Fruit fly (Drosophila melanogaster) whole organism, embryonic: ENCODE measurements around the gene Idgf3.
A peak's percentile ranks its signal among the peaks of the same experiment; 100 is the strongest.

Source experiments
- BEAF-32 ChIP-seq: fragments of 200-800 bp; sonication (Bioruptor generic); optimal IDR thresholded peaks from 3 replicates; lab custom pipeline; 2017; ENCODE audit warnings: missing biosample characterization, missing genetic modification characterization, mild to moderate bottlenecking, moderate library complexity, missing genetic modification reagents
- CG10321 ChIP-seq: fragments of 200-800 bp; sonication (Bioruptor generic); IDR thresholded peaks from 2 replicates; pipeline ENCODE4 v1.3.6; 2022; ENCODE audit warnings: missing biosample characterization, missing genetic modification characterization
- CG10543 ChIP-seq: fragments of 200-800 bp; sonication (Bioruptor generic); optimal IDR thresholded peaks from 3 replicates; lab custom pipeline; 2017; ENCODE audit warnings: missing biosample characterization, mild to moderate bottlenecking, missing genetic modification characterization, moderate library complexity
- CG10959 ChIP-seq: fragments of 200-800 bp; sonication (Bioruptor generic); IDR thresholded peaks from 2 replicates; pipeline ENCODE4 v1.3.6; 2022; ENCODE audit warnings: missing biosample characterization, missing genetic modification characterization
- CG11085 ChIP-seq: fragments of 200-800 bp; sonication (Bioruptor generic); IDR thresholded peaks from 2 replicates; pipeline ENCODE4 v1.3.6; 2022; ENCODE audit warnings: missing biosample characterization, missing genetic modification characterization
- CG1233 ChIP-seq: fragments of 200-800 bp; sonication (Bioruptor generic); optimal IDR thresholded peaks from 4 replicates; lab custom pipeline; 2018; ENCODE audit warnings: missing biosample characterization, mild to moderate bottlenecking, missing genetic modification characterization
- CG1647 ChIP-seq: fragments of 200-800 bp; sonication (Bioruptor generic); optimal IDR thresholded peaks from 3 replicates; lab custom pipeline; 2016; ENCODE audit warnings: missing biosample characterization, missing genetic modification characterization
- CG16815 ChIP-seq: fragments of 200-800 bp; sonication (Bioruptor generic); optimal IDR thresholded peaks from 3 replicates; lab custom pipeline; 2017; ENCODE audit warnings: missing biosample characterization, mild to moderate bottlenecking, missing genetic modification characterization
- CG6175 ChIP-seq: fragments of 200-800 bp; sonication (Bioruptor generic); IDR thresholded peaks from 3 replicates; pipeline ENCODE4 v1.3.6; 2022; ENCODE audit warnings: missing biosample characterization, missing genetic modification characterization
- CG6654 ChIP-seq: fragments of 200-800 bp; sonication (Bioruptor generic); optimal IDR thresholded peaks from 2 replicates; lab custom pipeline; 2017; ENCODE audit warnings: missing biosample characterization, mild to moderate bottlenecking, missing genetic modification characterization
- CG6765 ChIP-seq: fragments of 200-800 bp; sonication (Bioruptor generic); optimal IDR thresholded peaks from 3 replicates; lab custom pipeline; 2017; ENCODE audit warnings: missing biosample characterization, mild to moderate bottlenecking, missing genetic modification characterization
- CTCF ChIP-seq: fragments of 200-800 bp; sonication (Bioruptor generic); optimal IDR thresholded peaks from 2 replicates; lab custom pipeline; 2017; ENCODE audit warnings: missing biosample characterization, mild to moderate bottlenecking, missing genetic modification characterization, moderate library complexity
- Dip3 ChIP-seq: fragments of 200-800 bp; sonication (Bioruptor generic); optimal IDR thresholded peaks from 3 replicates; lab custom pipeline; 2016; ENCODE audit warnings: missing biosample characterization, missing genetic modification characterization
- Drgx ChIP-seq: fragments of 200-800 bp; sonication (Bioruptor generic); IDR thresholded peaks from 2 replicates; pipeline ENCODE4 v1.3.6; 2022; ENCODE audit warnings: missing biosample characterization, missing genetic modification characterization
- Ets65A ChIP-seq: fragments of 200-800 bp; sonication (Bioruptor generic); peaks from one replicate; lab custom pipeline; 2016; ENCODE audit warnings: missing biosample characterization, missing genetic modification characterization
- Gug ChIP-seq: fragments of 200-800 bp; sonication (Bioruptor generic); IDR thresholded peaks from 4 replicates; pipeline ENCODE4 v1.3.6; 2022; ENCODE audit warnings: missing biosample characterization, missing genetic modification characterization
- HmgZ ChIP-seq: fragments of 200-800 bp; sonication (Bioruptor generic); optimal IDR thresholded peaks from 2 replicates; lab custom pipeline; 2018; ENCODE audit warnings: missing biosample characterization, mild to moderate bottlenecking, missing genetic modification characterization
- Jarid2 ChIP-seq: fragments of 200-800 bp; sonication (Bioruptor generic); optimal IDR thresholded peaks from 3 replicates; lab custom pipeline; 2017; ENCODE audit warnings: mild to moderate bottlenecking, missing biosample characterization, missing genetic modification reagents, missing genetic modification characterization
- MTF-1 ChIP-seq: fragments of 200-800 bp; sonication (Bioruptor generic); optimal IDR thresholded peaks from 2 replicates; lab custom pipeline; 2018; ENCODE audit warnings: missing biosample characterization, mild to moderate bottlenecking, missing genetic modification characterization, borderline replicate concordance
- Med ChIP-seq: fragments of 200-800 bp; sonication (Bioruptor generic); peaks from one replicate; lab custom pipeline; 2016; ENCODE audit warnings: missing biosample characterization, missing genetic modification characterization, mild to moderate bottlenecking, inconsistent platforms, moderate library complexity
- Mes4 ChIP-seq: fragments of 200-800 bp; sonication (Bioruptor generic); optimal IDR thresholded peaks from 2 replicates; lab custom pipeline; 2016; ENCODE audit warnings: missing biosample characterization, missing genetic modification characterization
- Nf-YB ChIP-seq: fragments of 200-800 bp; sonication (Bioruptor generic); optimal IDR thresholded peaks from 3 replicates; lab custom pipeline; 2019; ENCODE audit warnings: missing biosample characterization, mild to moderate bottlenecking, missing genetic modification characterization, moderate library complexity
- Side ChIP-seq: fragments of 200-800 bp; sonication (Bioruptor generic); optimal IDR thresholded peaks from 2 replicates; lab custom pipeline; 2016; ENCODE audit warnings: missing biosample characterization, missing genetic modification characterization
- Sin3A ChIP-seq: fragments of >200 bp; optimal IDR thresholded peaks from 2 replicates; lab custom pipeline; 2018
- Stat92E ChIP-seq, 3 experiments: fragments of >200 bp in 2 of 3; fragments of 200-800 bp in 1 of 3; sonication (Bioruptor generic) in 1 of 3; optimal IDR thresholded peaks; 2 replicates each; lab custom pipeline; 2017 to 2019; ENCODE audit warnings: missing biosample characterization in 3 of 3, missing genetic modification characterization in 3 of 3, mild to moderate bottlenecking in 1 of 3, moderate library complexity in 1 of 3
- Trl ChIP-seq, 3 experiments: fragments of >200 bp in 2 of 3; fragments of 200-800 bp in 1 of 3; sonication (Bioruptor generic) in 1 of 3; optimal IDR thresholded peaks; 2 replicates in 1 of 3; 3 replicates in 2 of 3; lab custom pipeline; 2016 to 2017; ENCODE audit warnings: missing biosample characterization in 1 of 3, missing genetic modification characterization in 1 of 3
- ara ChIP-seq: fragments of 200-800 bp; sonication (Bioruptor generic); IDR thresholded peaks from 2 replicates; pipeline ENCODE4 v1.3.6; 2022; ENCODE audit warnings: missing biosample characterization, missing genetic modification characterization
- bsh ChIP-seq, 2 experiments: fragments of 200-800 bp; sonication (Bioruptor generic); optimal IDR thresholded peaks; 2 replicates each; lab custom pipeline; 2017 to 2018; ENCODE audit warnings: mild to moderate bottlenecking in 2 of 2, missing biosample characterization in 2 of 2, missing genetic modification characterization in 2 of 2, moderate library complexity in 1 of 2
- cad ChIP-seq: fragments of >200 bp; optimal IDR thresholded peaks from 2 replicates; lab custom pipeline; 2017; ENCODE audit warnings: missing biosample characterization, missing genetic modification characterization
- cg ChIP-seq: fragments of 200-800 bp; sonication (Bioruptor generic); optimal IDR thresholded peaks from 3 replicates; lab custom pipeline; 2019; ENCODE audit warnings: missing biosample characterization, mild to moderate bottlenecking, missing genetic modification characterization, moderate library complexity
- crol ChIP-seq: fragments of 200-800 bp; sonication (Bioruptor generic); IDR thresholded peaks from 2 replicates; pipeline ENCODE4 v1.3.6; 2022; ENCODE audit warnings: missing biosample characterization, missing genetic modification characterization
- fd102C ChIP-seq: fragments of 200-800 bp; sonication (Bioruptor generic); optimal IDR thresholded peaks from 2 replicates; lab custom pipeline; 2018; ENCODE audit warnings: missing biosample characterization, mild to moderate bottlenecking, missing genetic modification characterization, moderate library complexity
- ftz-f1 ChIP-seq: fragments of 200-800 bp; sonication (Bioruptor generic); optimal IDR thresholded peaks from 2 replicates; lab custom pipeline; 2016; ENCODE audit warnings: missing biosample characterization, missing genetic modification characterization
- gsb ChIP-seq: fragments of 200-800 bp; sonication (Bioruptor generic); IDR thresholded peaks from 2 replicates; pipeline ENCODE4 v1.3.6; 2022; ENCODE audit warnings: missing biosample characterization, missing genetic modification characterization
- ken ChIP-seq: fragments of 200-800 bp; sonication (Bioruptor generic); IDR thresholded peaks from 3 replicates; pipeline ENCODE4 v1.3.6; 2022; ENCODE audit warnings: missing biosample characterization, missing genetic modification characterization
- lmd ChIP-seq: fragments of 200-800 bp; sonication (Bioruptor generic); IDR thresholded peaks from 2 replicates; pipeline ENCODE4 v1.3.6; 2022; ENCODE audit warnings: missing biosample characterization, missing genetic modification characterization
- lola ChIP-seq, 3 experiments: fragments of >200 bp in 2 of 3; fragments of 200-800 bp in 1 of 3; sonication (Bioruptor generic) in 1 of 3; optimal IDR thresholded peaks; 2 replicates each; lab custom pipeline; 2017 to 2019; ENCODE audit warnings: missing biosample characterization in 3 of 3, missing genetic modification characterization in 3 of 3, mild to moderate bottlenecking in 1 of 3, moderate library complexity in 1 of 3
- mirr ChIP-seq: fragments of 200-800 bp; sonication (Bioruptor generic); optimal IDR thresholded peaks from 3 replicates; lab custom pipeline; 2018; ENCODE audit warnings: missing biosample characterization, mild to moderate bottlenecking, missing genetic modification characterization
- nmo ChIP-seq: fragments of 200-800 bp; sonication (Bioruptor generic); optimal IDR thresholded peaks from 2 replicates; lab custom pipeline; 2018; ENCODE audit warnings: missing biosample characterization, mild to moderate bottlenecking, missing genetic modification characterization, moderate library complexity
- odd ChIP-seq: fragments of 200-800 bp; sonication (Bioruptor generic); optimal IDR thresholded peaks from 2 replicates; lab custom pipeline; 2017; ENCODE audit warnings: missing biosample characterization, mild to moderate bottlenecking, missing genetic modification characterization
- p53 ChIP-seq: fragments of 200-800 bp; sonication (Bioruptor generic); optimal IDR thresholded peaks from 2 replicates; lab custom pipeline; 2016; ENCODE audit warnings: missing biosample characterization, missing genetic modification characterization
- pnt ChIP-seq: fragments of 200-800 bp; sonication (Bioruptor generic); optimal IDR thresholded peaks from 3 replicates; lab custom pipeline; 2016; ENCODE audit warnings: missing biosample characterization, missing genetic modification characterization
- row ChIP-seq: fragments of 200-800 bp; sonication (Bioruptor generic); IDR thresholded peaks from 3 replicates; pipeline ENCODE4 v1.3.6; 2022; ENCODE audit warnings: missing biosample characterization, missing genetic modification characterization
- sens ChIP-seq: fragments of 200-800 bp; sonication (Bioruptor generic); peaks from one replicate; lab custom pipeline; 2016; ENCODE audit warnings: missing biosample characterization, missing genetic modification characterization
- slbo ChIP-seq: fragments of 200-800 bp; sonication (Bioruptor generic); IDR thresholded peaks from 2 replicates; pipeline ENCODE4 v1.3.6; 2022; ENCODE audit warnings: missing biosample characterization, missing genetic modification characterization
- sob ChIP-seq: fragments of 200-800 bp; sonication (Bioruptor generic); IDR thresholded peaks from 2 replicates; pipeline ENCODE4 v1.3.6; 2022; ENCODE audit warnings: missing biosample characterization, missing genetic modification characterization
- ttk ChIP-seq: fragments of 200-800 bp; sonication (Bioruptor generic); IDR thresholded peaks from 2 replicates; pipeline ENCODE4 v2.1.2; 2022; ENCODE audit warnings: missing biosample characterization, missing genetic modification characterization

Gene Idgf3

DNA sequence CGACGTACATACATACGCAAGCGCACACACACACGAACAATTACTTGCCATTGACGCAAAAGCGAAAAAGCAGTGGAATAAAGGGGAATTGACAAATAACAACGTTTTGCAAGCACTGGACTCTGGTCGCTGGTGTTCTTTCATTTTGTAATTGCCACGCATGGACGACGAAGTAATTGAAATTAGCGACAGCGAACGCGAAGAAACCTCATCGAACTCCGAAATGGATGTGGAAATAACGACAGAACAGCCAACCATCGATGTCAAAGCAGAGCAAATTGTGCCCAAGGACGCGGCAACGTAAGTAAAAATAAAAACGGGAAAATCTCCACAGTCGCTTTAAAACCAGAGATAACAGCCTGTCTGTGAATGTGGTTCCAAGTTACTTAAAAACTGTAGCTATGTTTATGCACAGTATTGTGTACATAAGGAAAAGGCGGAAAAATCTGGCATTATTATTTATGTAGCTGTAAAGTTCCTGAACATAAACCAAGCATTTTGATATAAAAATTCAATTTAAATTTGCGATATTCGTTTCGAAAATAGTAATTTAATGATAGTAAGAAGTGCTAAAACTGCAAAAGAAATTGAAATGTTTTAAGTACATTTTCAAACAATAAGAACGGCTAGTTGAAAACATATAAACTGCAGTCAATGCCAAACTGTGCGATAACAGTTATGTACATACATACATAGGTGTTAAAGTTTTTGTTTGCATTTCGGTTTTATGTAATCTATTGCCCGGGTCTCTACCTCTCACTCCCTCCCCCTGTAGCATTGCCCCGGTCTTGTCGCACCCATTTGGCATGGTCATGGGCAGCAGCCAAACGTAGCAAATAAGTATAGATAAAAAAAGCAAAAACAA lies 41.3 kb downstream of the Idgf3 start:
- TF ChIP-seq ftz-f1 (peak; percentile 22), crol (GFP tag; lab: Robert Waterston, UW) (peak; percentile 81), lola (GFP tag; optimal IDR thresholded peaks at IDR 0.05; lab: Kevin White, UChicago) (peak in 1 of 3 experiments; percentile 32), CG10543 (GFP tag; lab: Kevin White, UChicago) (peak; percentile 19), Stat92E (GFP tag; optimal IDR thresholded peaks at IDR 0.05; lab: Kevin White, UChicago) (peak in 1 of 3 experiments; percentile 17), pnt (no peak), bsh (GFP tag; optimal IDR thresholded peaks at IDR 0.05; lab: Kevin White, UChicago) (peak in 1 of 2 experiments; percentile 3), cg (GFP tag; lab: Kevin White, UChicago) (peak; percentile 52), CTCF (GFP tag; lab: Kevin White, UChicago) (no peak), CG6654 (GFP tag; lab: Kevin White, UChicago) (peak; percentile 98), HmgZ (tag; lab: Kevin White, UChicago) (no peak), mirr (GFP tag; lab: Kevin White, UChicago) (peak; percentile 8), cad (GFP tag; lab: Kevin White, UChicago) (peak; percentile 81), sens (GFP tag; lab: Kevin White, UChicago) (no peak), CG16815 (GFP tag; lab: Kevin White, UChicago) (no peak), Jarid2 (GFP tag; lab: Kevin White, UChicago) (peak; percentile 20)

DNA sequence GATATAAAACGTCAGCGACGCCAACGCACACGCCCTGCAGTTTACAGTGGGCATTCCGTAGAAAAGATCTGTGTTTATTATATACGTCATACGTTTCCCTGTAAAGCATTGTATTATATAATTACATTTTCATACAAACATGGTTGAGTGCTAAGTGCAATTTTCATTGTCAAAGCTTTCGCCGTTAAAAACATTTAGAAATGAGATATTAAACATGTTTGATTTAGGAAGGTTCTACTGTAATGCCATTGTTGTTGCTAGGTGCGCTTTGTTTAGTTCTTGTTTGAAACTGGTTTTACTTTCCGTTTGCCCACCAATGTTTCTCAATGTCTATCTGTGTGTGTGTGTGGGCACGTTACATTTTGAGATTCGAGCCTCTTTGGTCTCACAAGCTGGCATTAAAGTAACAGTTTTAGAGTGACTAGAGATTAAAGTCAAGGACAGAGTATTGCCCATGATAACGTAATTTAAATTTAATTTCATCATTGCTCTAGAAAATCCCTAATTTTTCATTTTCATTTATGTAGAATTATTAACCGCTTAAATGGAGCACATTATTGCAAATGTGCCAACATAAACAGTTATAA lies 42.0 kb downstream of the Idgf3 start:
- peak; percentile 53 for TF ChIP-seq CG6765 (GFP tag; lab: Kevin White, UChicago)
- peak; percentile 75 for TF ChIP-seq Mes4
- no peak for TF ChIP-seq Sin3A
- TF ChIP-seq CG1647 (GFP tag; lab: Kevin White, UChicago), result no peak
- peak; percentile 74; the same call in 2 of the 3 replicates for TF ChIP-seq ken (GFP tag; lab: Robert Waterston, UW)
- TF ChIP-seq ara (GFP tag; lab: Robert Waterston, UW), result peak; percentile 83
- peak; percentile 91 for TF ChIP-seq Med (GFP tag; lab: Kevin White, UChicago)
- peak; percentile 64 for TF ChIP-seq CG10959 (GFP tag; lab: Robert Waterston, UW)
- peak; percentile 69 for TF ChIP-seq CG16815 (GFP tag; lab: Kevin White, UChicago)
- peak; percentile 91 for TF ChIP-seq Ets65A (GFP tag; lab: Kevin White, UChicago)
- peak; percentile 8 for TF ChIP-seq fd102C (GFP tag; lab: Kevin White, UChicago)
- peak; percentile 46; the same call in 1 of the 2 replicates for TF ChIP-seq CG11085 (GFP tag; lab: Robert Waterston, UW)
- peak; percentile 62 for TF ChIP-seq CG1233 (GFP tag; lab: Kevin White, UChicago)
- peak; percentile 84 for TF ChIP-seq lmd (GFP tag; lab: Robert Waterston, UW)
- peak; percentile 88 for TF ChIP-seq Drgx (GFP tag; lab: Robert Waterston, UW)
- TF ChIP-seq nmo (GFP tag; lab: Kevin White, UChicago), result peak; percentile 81
- TF ChIP-seq bsh (GFP tag; optimal IDR thresholded peaks at IDR 0.05; lab: Kevin White, UChicago), result peak; percentile 85 to 92
- TF ChIP-seq BEAF-32, result no peak
- peak; percentile 77 for TF ChIP-seq sob
- peak; percentile 63 for TF ChIP-seq gsb (GFP tag; lab: Robert Waterston, UW)
- peak; percentile 63 for TF ChIP-seq Side (GFP tag; lab: Kevin White, UChicago)
- no peak for TF ChIP-seq p53 (GFP tag; lab: Kevin White, UChicago)
- TF ChIP-seq Trl (optimal IDR thresholded peaks at IDR 0.05; lab: Kevin White, UChicago), result no peak
- peak; percentile 34 for TF ChIP-seq Trl (GFP tag; optimal IDR thresholded peaks at IDR 0.05; lab: Kevin White, UChicago)
- peak; percentile 67 for TF ChIP-seq Nf-YB (GFP tag; lab: Kevin White, UChicago)
- TF ChIP-seq MTF-1 (GFP tag; lab: Kevin White, UChicago), result peak; percentile 59
- TF ChIP-seq odd (GFP tag; lab: Kevin White, UChicago), result peak; percentile 76
- no peak for TF ChIP-seq CG10321 (GFP tag; lab: Robert Waterston, UW)
- peak; percentile 72 for TF ChIP-seq ttk (GFP tag; lab: Robert Waterston, UW)
- peak; percentile 66 for TF ChIP-seq slbo (GFP tag; lab: Robert Waterston, UW)
- no peak for TF ChIP-seq CG6175 (GFP tag; lab: Robert Waterston, UW)
- peak; percentile 10 for TF ChIP-seq Dip3 (GFP tag; lab: Kevin White, UChicago)
- TF ChIP-seq row (GFP tag; lab: Robert Waterston, UW), result peak; percentile 93
- TF ChIP-seq Gug (GFP tag; lab: Robert Waterston, UW), result peak; percentile 66
